Fruit fly (Drosophila melanogaster): ENCODE results near the gene kis.

DNA sequence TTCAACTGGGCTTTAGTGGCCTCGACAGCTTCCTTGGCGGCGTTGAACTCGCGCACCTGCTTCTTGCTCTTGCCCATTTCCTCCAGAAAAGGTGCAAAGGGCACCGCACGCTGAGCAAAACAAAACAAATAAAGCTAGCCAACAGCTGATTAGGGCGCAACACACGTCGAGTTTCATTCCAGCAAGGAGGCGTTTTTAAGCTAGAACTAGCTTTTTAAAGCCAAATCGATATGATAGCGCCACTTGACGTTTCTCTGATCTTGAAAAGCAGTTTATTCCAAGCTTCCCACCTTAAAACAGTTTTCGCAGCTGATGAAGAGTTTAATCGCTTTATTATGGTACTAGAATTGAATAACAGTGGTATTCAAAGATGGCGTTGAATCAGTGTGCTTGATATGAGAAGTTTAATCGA lies 32.5 kb upstream of the kis start, which contains the start of gene CG11601:
- no peak for TF ChIP-seq insv (optimal IDR thresholded peaks at IDR 0.05)
- TF ChIP-seq Sin3A (optimal IDR thresholded peaks at IDR 0.05) = no peak
- TF ChIP-seq Myc (optimal IDR thresholded peaks at IDR 0.05) = no peak
- no peak for TF ChIP-seq h (optimal IDR thresholded peaks at IDR 0.05)
